Fruit fly (Drosophila melanogaster) whole organism, prepupa: ENCODE measurements around the gene CG33703.

Source experiments
- CG10631 ChIP-seq: fragments of 200-800 bp; sonication (Bioruptor generic); optimal IDR thresholded peaks from 2 replicates; lab custom pipeline; 2016; ENCODE audit warnings: missing biosample characterization, missing genetic modification characterization
- CG10669 ChIP-seq: fragments of 200-800 bp; sonication (Bioruptor generic); optimal IDR thresholded peaks from 3 replicates; lab custom pipeline; 2018; ENCODE audit warnings: missing biosample characterization, mild to moderate bottlenecking, missing genetic modification characterization, moderate library complexity
- CG11294 ChIP-seq: fragments of 200-800 bp; sonication (Bioruptor generic); IDR thresholded peaks from 2 replicates; pipeline ENCODE4 v1.3.6; 2022; ENCODE audit warnings: missing biosample characterization, missing genetic modification characterization
- CG11762 ChIP-seq: fragments of 200-800 bp; sonication (Bioruptor generic); optimal IDR thresholded peaks from 3 replicates; lab custom pipeline; 2016; ENCODE audit warnings: missing biosample characterization, missing genetic modification characterization; ENCODE audit not compliant: insufficient read depth
- CG15336 ChIP-seq: fragments of 200-800 bp; sonication (Bioruptor generic); IDR thresholded peaks from 2 replicates; pipeline ENCODE4 v1.3.6; 2022; ENCODE audit warnings: missing biosample characterization, missing genetic modification characterization
- CG1621 ChIP-seq: fragments of 200-800 bp; sonication (Bioruptor generic); optimal IDR thresholded peaks from 3 replicates; lab custom pipeline; 2018; ENCODE audit warnings: missing biosample characterization, mild to moderate bottlenecking, missing genetic modification characterization
- CG16779 ChIP-seq: fragments of 200-800 bp; sonication (Bioruptor generic); optimal IDR thresholded peaks from 3 replicates; lab custom pipeline; 2017; ENCODE audit warnings: missing biosample characterization, mild to moderate bottlenecking, missing genetic modification characterization
- CG32006 ChIP-seq: fragments of 200-800 bp; sonication (Bioruptor generic); optimal IDR thresholded peaks from 3 replicates; lab custom pipeline; 2017; ENCODE audit warnings: missing biosample characterization, mild to moderate bottlenecking, missing genetic modification characterization
- CG34406 ChIP-seq: fragments of 200-800 bp; sonication (Bioruptor generic); optimal IDR thresholded peaks from 3 replicates; lab custom pipeline; 2016; ENCODE audit warnings: missing biosample characterization, missing genetic modification characterization
- CG3919 ChIP-seq: fragments of 200-800 bp; sonication (Bioruptor generic); optimal IDR thresholded peaks from 3 replicates; lab custom pipeline; 2016; ENCODE audit warnings: missing biosample characterization, missing genetic modification characterization
- CG4318 ChIP-seq: fragments of 200-800 bp; sonication (Bioruptor generic); optimal IDR thresholded peaks from 3 replicates; lab custom pipeline; 2017; ENCODE audit warnings: missing biosample characterization, mild to moderate bottlenecking, missing genetic modification characterization
- CG6276 ChIP-seq: fragments of 200-800 bp; sonication (Bioruptor generic); optimal IDR thresholded peaks from 2 replicates; lab custom pipeline; 2017; ENCODE audit warnings: missing biosample characterization, mild to moderate bottlenecking, missing genetic modification characterization
- CG6808 ChIP-seq: fragments of 200-800 bp; sonication (Bioruptor generic); optimal IDR thresholded peaks from 3 replicates; lab custom pipeline; 2017; ENCODE audit warnings: missing biosample characterization, missing genetic modification characterization, mild to moderate bottlenecking, moderate library complexity, missing genetic modification reagents
- CG7368 ChIP-seq: fragments of 200-800 bp; sonication (Bioruptor generic); optimal IDR thresholded peaks from 3 replicates; lab custom pipeline; 2016; ENCODE audit warnings: missing biosample characterization, missing genetic modification characterization
- CG8119 ChIP-seq: fragments of 200-800 bp; sonication (Bioruptor generic); IDR thresholded peaks from 3 replicates; pipeline ENCODE4 v1.3.6; 2022; ENCODE audit warnings: missing biosample characterization, missing genetic modification characterization
- Eip78C ChIP-seq: fragments of 200-800 bp; sonication (Bioruptor generic); peaks from one replicate; lab custom pipeline; 2016; ENCODE audit warnings: missing biosample characterization, missing genetic modification characterization
- Eip93F ChIP-seq: fragments of 200-800 bp; sonication (Bioruptor generic); optimal IDR thresholded peaks from 2 replicates; lab custom pipeline; 2016; ENCODE audit warnings: missing biosample characterization, mild to moderate bottlenecking, missing genetic modification characterization
- Ets21C ChIP-seq: fragments of 200-800 bp; sonication (Bioruptor generic); optimal IDR thresholded peaks from 3 replicates; lab custom pipeline; 2016; ENCODE audit warnings: missing biosample characterization, missing genetic modification characterization
- Ets96B ChIP-seq: fragments of 200-800 bp; optimal IDR thresholded peaks from 2 replicates; lab custom pipeline; 2019; ENCODE audit warnings: missing biosample characterization, mild to moderate bottlenecking, missing genetic modification characterization, moderate library complexity
- Gug ChIP-seq: fragments of 200-800 bp; sonication (Bioruptor generic); IDR thresholded peaks from 2 replicates; pipeline ENCODE4 v1.3.6; 2022; ENCODE audit warnings: missing biosample characterization, missing genetic modification characterization
- Hr38 ChIP-seq: sonication (Bioruptor generic); optimal IDR thresholded peaks from 2 replicates; lab custom pipeline; 2016; ENCODE audit warnings: missing biosample characterization, missing genetic modification characterization
- Hr39 ChIP-seq: fragments of 200-800 bp; sonication (Bioruptor generic); optimal IDR thresholded peaks from 2 replicates; lab custom pipeline; 2016; ENCODE audit warnings: missing biosample characterization, missing genetic modification characterization
- Hr4 ChIP-seq: fragments of 200-800 bp; sonication (Bioruptor generic); optimal IDR thresholded peaks from 3 replicates; lab custom pipeline; 2016; ENCODE audit warnings: missing biosample characterization, missing genetic modification characterization
- Lpt ChIP-seq: fragments of 200-800 bp; sonication (Bioruptor generic); optimal IDR thresholded peaks from 3 replicates; lab custom pipeline; 2016; ENCODE audit warnings: missing biosample characterization, missing genetic modification characterization
- Met ChIP-seq: fragments of 200-800 bp; sonication (Bioruptor generic); optimal IDR thresholded peaks from 3 replicates; lab custom pipeline; 2016; ENCODE audit warnings: missing biosample characterization, missing genetic modification characterization
- OdsH ChIP-seq: fragments of 200-800 bp; sonication (Bioruptor generic); optimal IDR thresholded peaks from 3 replicates; lab custom pipeline; 2016; ENCODE audit warnings: missing biosample characterization, missing genetic modification characterization
- Smox ChIP-seq: fragments of 200-800 bp; sonication (Bioruptor generic); optimal IDR thresholded peaks from 3 replicates; lab custom pipeline; 2016; ENCODE audit warnings: missing biosample characterization, missing genetic modification characterization
- Sox102F ChIP-seq: fragments of 200-800 bp; sonication (Bioruptor generic); optimal IDR thresholded peaks from 2 replicates; lab custom pipeline; 2016; ENCODE audit warnings: missing biosample characterization, mild to moderate bottlenecking, missing genetic modification characterization
- Sox14 ChIP-seq: fragments of 200-800 bp; sonication (Bioruptor generic); optimal IDR thresholded peaks from 3 replicates; lab custom pipeline; 2016; ENCODE audit warnings: missing biosample characterization, missing genetic modification characterization
- Sox15 ChIP-seq: fragments of 200-800 bp; sonication (Bioruptor generic); optimal IDR thresholded peaks from 3 replicates; lab custom pipeline; 2016; ENCODE audit warnings: missing biosample characterization, missing genetic modification characterization
- achi ChIP-seq: fragments of 200-800 bp; sonication (Bioruptor generic); optimal IDR thresholded peaks from 3 replicates; lab custom pipeline; 2016; ENCODE audit warnings: missing biosample characterization, missing genetic modification characterization
- cyc ChIP-seq: fragments of 200-800 bp; sonication (Bioruptor generic); optimal IDR thresholded peaks from 3 replicates; lab custom pipeline; 2016; ENCODE audit warnings: missing biosample characterization, missing genetic modification characterization
- dac ChIP-seq: fragments of 200-800 bp; sonication (Bioruptor generic); optimal IDR thresholded peaks from 2 replicates; lab custom pipeline; 2017; ENCODE audit warnings: missing biosample characterization, mild to moderate bottlenecking, missing genetic modification characterization
- dsx ChIP-seq: fragments of 200-800 bp; optimal IDR thresholded peaks from 3 replicates; lab custom pipeline; 2019; ENCODE audit warnings: missing biosample characterization, mild to moderate bottlenecking, missing genetic modification characterization, moderate library complexity; ENCODE audit not compliant: poor library complexity, severe bottlenecking
- eg ChIP-seq: fragments of 200-800 bp; sonication (Bioruptor generic); IDR thresholded peaks from 3 replicates; pipeline ENCODE4 v1.3.6; 2022; ENCODE audit warnings: missing biosample characterization, missing genetic modification characterization
- esn ChIP-seq: fragments of 200-800 bp; sonication (Bioruptor generic); optimal IDR thresholded peaks from 2 replicates; lab custom pipeline; 2016; ENCODE audit warnings: missing biosample characterization, mild to moderate bottlenecking, missing genetic modification characterization, moderate library complexity
- fd59A ChIP-seq: fragments of 200-800 bp; sonication (Bioruptor generic); optimal IDR thresholded peaks from 2 replicates; lab custom pipeline; 2017; ENCODE audit warnings: missing biosample characterization, mild to moderate bottlenecking, missing genetic modification characterization, missing genetic modification reagents
- fkh ChIP-seq: fragments of 200-800 bp; sonication (Bioruptor generic); optimal IDR thresholded peaks from 3 replicates; lab custom pipeline; 2017; ENCODE audit warnings: missing biosample characterization, mild to moderate bottlenecking, missing genetic modification characterization, moderate library complexity
- lz ChIP-seq: fragments of 200-800 bp; sonication (Bioruptor generic); optimal IDR thresholded peaks from 3 replicates; lab custom pipeline; 2016; ENCODE audit warnings: missing biosample characterization, missing genetic modification characterization
- net ChIP-seq: fragments of 200-800 bp; sonication (Bioruptor generic); optimal IDR thresholded peaks from 3 replicates; lab custom pipeline; 2016; ENCODE audit warnings: missing biosample characterization, missing genetic modification characterization
- pdm3 ChIP-seq: fragments of 200-800 bp; sonication (Bioruptor generic); optimal IDR thresholded peaks from 3 replicates; lab custom pipeline; 2016; ENCODE audit warnings: missing biosample characterization, missing genetic modification characterization
- salr ChIP-seq, 2 experiments: fragments of 200-800 bp; sonication (Bioruptor generic); optimal IDR thresholded peaks; 3 replicates each; lab custom pipeline; 2016 to 2018; ENCODE audit warnings: missing biosample characterization in 2 of 2, missing genetic modification characterization in 2 of 2, mild to moderate bottlenecking in 1 of 2
- spab ChIP-seq: fragments of 200-800 bp; sonication (Bioruptor generic); optimal IDR thresholded peaks from 2 replicates; lab custom pipeline; 2017; ENCODE audit warnings: missing biosample characterization, mild to moderate bottlenecking, missing genetic modification characterization, missing genetic modification reagents
- svp ChIP-seq: fragments of 200-800 bp; sonication (Bioruptor generic); peaks from one replicate; lab custom pipeline; 2016; ENCODE audit warnings: missing biosample characterization, missing genetic modification characterization
- vri ChIP-seq: fragments of 200-800 bp; sonication (Bioruptor generic); optimal IDR thresholded peaks from 3 replicates; lab custom pipeline; 2016; ENCODE audit warnings: missing biosample characterization, mild to moderate bottlenecking, missing genetic modification characterization

CG33703 gene

DNA sequence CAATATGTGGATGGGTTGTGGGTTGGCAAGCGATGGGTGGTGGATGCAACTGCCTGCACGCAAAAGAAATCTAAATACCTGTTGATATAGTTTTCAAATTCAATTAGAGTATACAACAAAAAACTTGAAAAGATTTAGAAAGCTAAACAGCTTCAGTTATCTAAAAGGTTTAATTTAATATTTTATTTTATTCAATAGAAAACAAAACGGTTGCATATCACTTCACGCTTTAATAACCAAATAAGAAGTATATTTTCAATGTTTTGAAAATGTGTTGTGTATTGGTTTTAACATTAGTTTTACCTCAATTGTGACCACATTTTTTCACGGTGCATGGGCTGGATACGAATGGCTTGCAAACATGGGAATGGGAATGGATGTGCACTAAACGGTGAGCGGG is 22.8 kb downstream of the CG33703 start:
- TF ChIP-seq Eip78C (GFP tag; lab: Kevin White, UChicago) (peak; percentile 70), CG8119 (peak; percentile 60; the same call in 2 of the 3 replicates), CG1621 (no peak), CG15336 (GFP tag; lab: Robert Waterston, UW) (peak; percentile 47; the same call in 1 of the 2 replicates), Lpt (GFP tag; lab: Kevin White, UChicago) (peak; percentile 28), Ets21C (GFP tag; lab: Kevin White, UChicago) (no peak), Hr4 (peak; percentile 58)

dm6 chr3L:9489133-9489532 is 23.3 kb downstream of the CG33703 start, which contains the start of gene CG32036:
TSS of gene CG32036 (minus strand) at chr3L:9489233.
- TF ChIP-seq CG8119 (no peak), eg (GFP tag; lab: Robert Waterston, UW) (0 out of 3 replicates have a peak, but pooled peaks have one; percentile 36)

- TF ChIP-seq CG15336 (GFP tag; lab: Robert Waterston, UW) (0 out of 2 replicates have a peak, but pooled peaks have one; percentile 27), lz (no peak)
Measured at dm6 chr3L:9487586-9487985, 24.9 kb downstream of the CG33703 start, which contains the start of gene pall. TSS of gene pall (minus strand) at chr3L:9487790.

dm6 chr3L:9476829-9477228 is 35.6 kb downstream of the CG33703 start, which contains the start of the genes Uch-L5 and Jarid2:
TSS of gene Uch-L5 (minus strand) at chr3L:9476965.
TSS of gene Jarid2 (plus strand) at chr3L:9477038.
- TF ChIP-seq Eip78C (GFP tag; lab: Kevin White, UChicago): no peak
- TF ChIP-seq fd59A (GFP tag; lab: Kevin White, UChicago): no peak
- TF ChIP-seq OdsH (GFP tag; lab: Kevin White, UChicago): no peak
- peak; percentile 92 for TF ChIP-seq Sox14 (GFP tag; lab: Kevin White, UChicago)
- TF ChIP-seq salr (GFP tag; optimal IDR thresholded peaks at IDR 0.05; lab: Kevin White, UChicago): peak in 1 of 2 experiments; percentile 16
- TF ChIP-seq CG15336 (GFP tag; lab: Robert Waterston, UW): no peak
- no peak for TF ChIP-seq CG6808
- peak; percentile 72 for TF ChIP-seq esn (GFP tag; lab: Kevin White, UChicago)
- TF ChIP-seq CG4318 (GFP tag; lab: Kevin White, UChicago): no peak
- no peak for TF ChIP-seq CG7368 (GFP tag; lab: Kevin White, UChicago)
- TF ChIP-seq Met: no peak
- TF ChIP-seq vri (GFP tag; lab: Kevin White, UChicago): peak; percentile 13
- TF ChIP-seq dac (GFP tag; lab: Kevin White, UChicago): no peak
- TF ChIP-seq achi: no peak
- TF ChIP-seq Ets96B (tag; lab: Kevin White, UChicago): no peak
- TF ChIP-seq CG8119: no peak
- no peak for TF ChIP-seq Hr38 (GFP tag; lab: Kevin White, UChicago)
- no peak for TF ChIP-seq Sox15
- TF ChIP-seq Hr39 (GFP tag; lab: Kevin White, UChicago): no peak
- TF ChIP-seq CG10631 (GFP tag; lab: Kevin White, UChicago): no peak
- no peak for TF ChIP-seq net (GFP tag; lab: Kevin White, UChicago)
- no peak for TF ChIP-seq CG3919 (GFP tag; lab: Kevin White, UChicago)
- TF ChIP-seq Ets21C (GFP tag; lab: Kevin White, UChicago): no peak
- TF ChIP-seq CG16779: no peak
- no peak for TF ChIP-seq Lpt (GFP tag; lab: Kevin White, UChicago)
- no peak for TF ChIP-seq svp (GFP tag; lab: Kevin White, UChicago)
- TF ChIP-seq Smox (GFP tag; lab: Kevin White, UChicago): no peak
- TF ChIP-seq CG10669 (GFP tag; lab: Kevin White, UChicago): no peak
- no peak for TF ChIP-seq CG11294 (GFP tag; lab: Robert Waterston, UW)
- no peak for TF ChIP-seq CG6276 (GFP tag; lab: Kevin White, UChicago)
- peak; percentile 35 for TF ChIP-seq lz
- no peak for TF ChIP-seq CG11762
- peak; percentile 65 for TF ChIP-seq cyc (GFP tag; lab: Kevin White, UChicago)
- peak; percentile 13 for TF ChIP-seq fkh (GFP tag; lab: Kevin White, UChicago)
- peak; percentile 59 for TF ChIP-seq CG1621
- no peak for TF ChIP-seq pdm3
- no peak for TF ChIP-seq Gug (GFP tag; lab: Robert Waterston, UW)
- TF ChIP-seq CG32006: no peak
- no peak for TF ChIP-seq Sox102F (GFP tag; lab: Kevin White, UChicago)
- no peak for TF ChIP-seq CG34406 (GFP tag; lab: Kevin White, UChicago)
- no peak for TF ChIP-seq Eip93F (GFP tag; lab: Kevin White, UChicago)
- no peak for TF ChIP-seq spab
- TF ChIP-seq dsx (GFP tag; lab: Kevin White, UChicago): no peak
